Worm (Caenorhabditis elegans) whole organism, L2 larva: ENCODE measurements around the gene pqn-75.

Source experiments
- F13H6.1 ChIP-seq: sonication (generic microtip); optimal IDR thresholded peaks from 2 replicates; lab custom pipeline; 2016; ENCODE audit warnings: missing genetic modification characterization, missing compliant biosample characterization
- ceh-16 ChIP-seq: fragments of 150-350 bp; optimal IDR thresholded peaks from 2 replicates; lab custom pipeline; 2014; ENCODE audit warnings: missing biosample characterization, missing genetic modification characterization
- lin-39 ChIP-seq: fragments of 150-350 bp; optimal IDR thresholded peaks from 2 replicates; lab custom pipeline; 2014; ENCODE audit warnings: missing biosample characterization, missing genetic modification reagents, missing genetic modification characterization
- lsy-2 ChIP-seq, 2 experiments: fragments of 150-350 bp in 1 of 2; sonication (generic microtip) in 1 of 2; optimal IDR thresholded peaks; 2 replicates each; lab custom pipeline; 2014 to 2017; ENCODE audit warnings: missing biosample characterization in 2 of 2, missing genetic modification characterization in 2 of 2
- mab-5 ChIP-seq: fragments of 150-350 bp; optimal IDR thresholded peaks from 2 replicates; lab custom pipeline; 2014; ENCODE audit warnings: missing biosample characterization, missing genetic modification characterization
- nhr-12 ChIP-seq: fragments of 150-350 bp; optimal IDR thresholded peaks from 2 replicates; lab custom pipeline; 2014; ENCODE audit warnings: missing biosample characterization, missing genetic modification characterization
- nhr-25 ChIP-seq: fragments of 150-350 bp; sonication (generic microtip); optimal IDR thresholded peaks from 3 replicates; lab custom pipeline; 2014; ENCODE audit warnings: missing biosample characterization, missing genetic modification characterization

DNA sequence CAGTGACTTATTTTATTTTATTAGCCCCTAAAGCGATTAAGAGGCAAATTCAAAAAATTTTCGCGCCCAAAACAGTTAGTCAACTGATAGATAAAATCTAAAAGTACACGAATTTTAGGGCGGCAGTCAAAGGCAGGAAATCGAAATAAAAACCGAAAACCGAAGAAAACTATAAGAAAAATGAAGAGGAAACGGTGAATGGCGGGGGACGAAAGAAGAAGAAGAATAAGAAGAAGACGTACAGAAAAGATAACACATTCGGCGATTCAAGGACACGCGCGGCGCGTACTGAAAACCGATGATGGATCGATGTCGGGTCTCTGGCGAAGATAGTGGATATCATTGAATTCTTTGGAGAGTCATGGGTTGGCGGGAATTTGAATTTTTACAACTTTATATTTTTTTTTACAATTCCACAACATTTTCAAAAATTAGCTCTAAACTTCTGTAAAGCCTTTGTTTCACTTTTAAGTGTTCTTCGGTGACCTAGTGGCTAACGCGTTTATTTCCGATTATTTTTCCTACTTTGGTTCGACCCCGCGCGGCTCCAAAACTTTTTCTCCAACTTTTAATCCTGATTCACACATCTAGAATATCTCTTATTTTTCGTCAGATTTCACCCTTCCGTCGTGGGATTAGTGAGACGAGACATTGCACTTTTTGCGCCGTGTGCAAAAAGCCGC is 41.1 kb upstream of the pqn-75 start:
- TF ChIP-seq ceh-16 (peak; percentile 82), F13H6.1 (tag; lab: Kevin White, UChicago) (no peak), nhr-25 (tag; lab: Kevin White, UChicago) (peak; percentile 80), mab-5 (tag; lab: Kevin White, UChicago) (no peak), nhr-12 (tag; lab: Kevin White, UChicago) (no peak), lin-39 (tag; lab: Kevin White, UChicago) (no peak), lsy-2 (tag; optimal IDR thresholded peaks at IDR 0.05; lab: Kevin White, UChicago) (no peak)
